In genomic region chrII:2977652-2978051, ce11 we compare ENCODE assay signal across 1 worm cellular context.
A peak's percentile ranks its signal among the peaks of the same experiment; 100 is the strongest.
TF ChIP-seq lines count a peak whose summit lies in the region.

No protein-coding gene starts in this region.

TF ChIP-seq in whole organism, L1 larva, 84 proteins besides CTCF, POLR2A, EP300 and RAD21 (continued from another document):
- TF ChIP-seq unc-62 (GFP tag; optimal IDR thresholded peaks at IDR 0.05; lab: Kevin White, UChicago) (no peak), aha-1 (tag; optimal IDR thresholded peaks at IDR 0.05; lab: Kevin White, UChicago) (no peak), nhr-76 (tag; optimal IDR thresholded peaks at IDR 0.05; lab: Kevin White, UChicago) (no peak), vab-15 (tag; optimal IDR thresholded peaks at IDR 0.05; lab: Kevin White, UChicago) (no peak), tbx-2 (tag; optimal IDR thresholded peaks at IDR 0.05; lab: Kevin White, UChicago) (no peak), dpl-1 (GFP tag; optimal IDR thresholded peaks at IDR 0.05; lab: Kevin White, UChicago) (peak in 1 of 3 experiments; percentile 21)
TF ChIP-seq in whole organism, L1 larva: peak in this region for 9.
